Worm (Caenorhabditis elegans): ENCODE results near the gene sut-1.

- TF ChIP-seq lin-15B (tag; optimal IDR thresholded peaks at IDR 0.05): no peak
- TF ChIP-seq ctbp-1 (GFP tag; IDR thresholded peaks at IDR 0.05): no peak
- TF ChIP-seq ama-1 (optimal IDR thresholded peaks at IDR 0.05): no peak
- TF ChIP-seq F26F4.8 (GFP tag; conservative IDR thresholded peaks at IDR 0.05): no peak
- no peak for TF ChIP-seq dmd-8 (GFP tag; IDR thresholded peaks at IDR 0.05)
- no peak for TF ChIP-seq fos-1 (tag; optimal IDR thresholded peaks at IDR 0.05)
- no peak for TF ChIP-seq nhr-111 (GFP tag; optimal IDR thresholded peaks at IDR 0.05)
- TF ChIP-seq lir-3 (tag; optimal IDR thresholded peaks at IDR 0.05): no peak
- TF ChIP-seq Y5F2A.4 (GFP tag; optimal IDR thresholded peaks at IDR 0.05): no peak
- no peak for TF ChIP-seq dpl-1 (GFP tag; optimal IDR thresholded peaks at IDR 0.05)
- no peak for TF ChIP-seq nhr-76 (tag; optimal IDR thresholded peaks at IDR 0.05)
- no peak for TF ChIP-seq ceh-82 (tag; optimal IDR thresholded peaks at IDR 0.05)
- TF ChIP-seq daf-12 (tag; optimal IDR thresholded peaks at IDR 0.05): no peak
- TF ChIP-seq ceh-32 (tag; optimal IDR thresholded peaks at IDR 0.05; ENCODE audit: poor library complexity): no peak
Observed at ce11 chrII:1163275-1163674, 40.2 kb upstream of the sut-1 start, which contains the start of gene T23F4.2.
